Fruit fly (Drosophila melanogaster): ENCODE results near the gene CG43390.

CG43390 gene

DNA sequence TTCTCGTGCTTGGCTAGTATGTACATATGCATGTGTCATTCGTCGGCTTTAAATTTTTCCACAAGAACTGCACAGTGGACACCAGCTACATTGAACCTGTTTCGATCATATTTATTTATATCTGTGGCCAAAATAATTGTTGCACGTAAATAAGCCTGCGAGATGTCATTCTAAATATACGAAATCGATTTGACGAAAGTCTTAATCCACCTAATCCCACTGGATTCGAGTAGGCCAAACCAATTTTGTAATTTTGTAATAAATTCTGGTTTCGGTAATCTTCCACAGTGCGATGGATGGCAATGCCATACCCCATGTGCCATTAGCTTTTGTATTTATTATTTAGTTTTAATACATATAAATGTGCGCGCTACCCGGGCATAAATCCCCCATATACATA lies 36.8 kb downstream of the CG43390 start:
- TF ChIP-seq CrebA (GFP tag; optimal IDR thresholded peaks at IDR 0.05; ENCODE audit: borderline replicate concordance): no peak
- no peak for TF ChIP-seq rgr (GFP tag; optimal IDR thresholded peaks at IDR 0.05)
- no peak for TF ChIP-seq sv (GFP tag; optimal IDR thresholded peaks at IDR 0.05)
- TF ChIP-seq br (GFP tag; optimal IDR thresholded peaks at IDR 0.05): no peak
- TF ChIP-seq Dif (GFP tag; optimal IDR thresholded peaks at IDR 0.05; ENCODE audit: partially characterized antibody): no peak
- TF ChIP-seq Dfd (GFP tag; optimal IDR thresholded peaks at IDR 0.05): no peak
- TF ChIP-seq Hnf4 (GFP tag; optimal IDR thresholded peaks at IDR 0.05): no peak
- TF ChIP-seq HLH106 (tag; optimal IDR thresholded peaks at IDR 0.05): no peak
- TF ChIP-seq sage (GFP tag; optimal IDR thresholded peaks at IDR 0.05): no peak

DNA sequence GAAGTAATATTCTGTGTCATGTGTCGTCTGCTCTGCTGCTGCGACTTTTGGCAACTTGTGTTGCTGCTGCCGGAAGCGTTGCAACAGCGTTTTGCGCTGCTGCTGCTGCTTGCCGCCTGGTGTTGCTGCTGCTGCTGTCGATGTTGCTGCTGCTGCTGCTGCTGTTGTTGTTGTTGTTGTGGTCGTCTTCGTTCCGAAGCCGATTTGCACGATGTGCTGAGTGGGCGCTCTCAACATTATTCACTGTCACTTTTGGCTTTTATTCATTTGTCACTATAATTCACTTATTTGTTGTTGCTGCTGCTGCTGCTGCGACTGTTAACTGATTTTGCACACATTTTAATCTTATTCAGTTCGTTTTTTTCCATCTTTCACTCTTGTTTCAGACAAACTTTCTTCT lies 37.3 kb downstream of the CG43390 start:
- TF ChIP-seq woc (GFP tag; optimal IDR thresholded peaks at IDR 0.05) (no peak), Dfd (GFP tag; optimal IDR thresholded peaks at IDR 0.05) (peak; percentile 94), Jra (GFP tag; optimal IDR thresholded peaks at IDR 0.05) (no peak), lola (GFP tag; optimal IDR thresholded peaks at IDR 0.05) (no peak)

DNA sequence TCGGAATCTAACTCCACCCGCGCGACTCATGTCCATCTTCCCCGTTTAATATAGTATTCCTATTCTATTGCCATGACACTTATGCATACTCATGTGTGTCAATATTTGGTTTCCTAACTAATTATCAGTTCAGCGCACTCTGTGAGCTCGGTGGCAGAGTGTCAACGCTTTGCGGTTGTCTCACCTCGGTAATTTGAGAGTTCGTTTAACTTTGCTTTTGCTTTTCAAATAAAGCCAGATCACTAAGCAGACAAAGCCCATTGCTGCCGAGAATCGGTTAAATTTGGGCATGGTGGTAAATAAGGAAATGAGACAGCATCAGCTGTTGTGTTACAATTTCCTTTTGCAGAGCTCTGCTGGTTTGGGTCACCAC lies 39.4 kb downstream of the CG43390 start:
- TF ChIP-seq Dif (GFP tag; optimal IDR thresholded peaks at IDR 0.05; ENCODE audit: partially characterized antibody) (no peak), sv (GFP tag; optimal IDR thresholded peaks at IDR 0.05) (no peak), Vsx2 (GFP tag; optimal IDR thresholded peaks at IDR 0.05; ENCODE audit: partially characterized antibody) (no peak), dsf (GFP tag; optimal IDR thresholded peaks at IDR 0.05; ENCODE audit: borderline replicate concordance) (no peak), GATAd (GFP tag; optimal IDR thresholded peaks at IDR 0.05) (no peak), lola (GFP tag; optimal IDR thresholded peaks at IDR 0.05) (no peak), CrebA (GFP tag; optimal IDR thresholded peaks at IDR 0.05; ENCODE audit: borderline replicate concordance) (no peak), Hr78 (GFP tag; optimal IDR thresholded peaks at IDR 0.05) (no peak), Sp1 (GFP tag; optimal IDR thresholded peaks at IDR 0.05) (no peak), N (GFP tag; optimal IDR thresholded peaks at IDR 0.05) (no peak), CG32264 (GFP tag; optimal IDR thresholded peaks at IDR 0.05) (no peak)

DNA sequence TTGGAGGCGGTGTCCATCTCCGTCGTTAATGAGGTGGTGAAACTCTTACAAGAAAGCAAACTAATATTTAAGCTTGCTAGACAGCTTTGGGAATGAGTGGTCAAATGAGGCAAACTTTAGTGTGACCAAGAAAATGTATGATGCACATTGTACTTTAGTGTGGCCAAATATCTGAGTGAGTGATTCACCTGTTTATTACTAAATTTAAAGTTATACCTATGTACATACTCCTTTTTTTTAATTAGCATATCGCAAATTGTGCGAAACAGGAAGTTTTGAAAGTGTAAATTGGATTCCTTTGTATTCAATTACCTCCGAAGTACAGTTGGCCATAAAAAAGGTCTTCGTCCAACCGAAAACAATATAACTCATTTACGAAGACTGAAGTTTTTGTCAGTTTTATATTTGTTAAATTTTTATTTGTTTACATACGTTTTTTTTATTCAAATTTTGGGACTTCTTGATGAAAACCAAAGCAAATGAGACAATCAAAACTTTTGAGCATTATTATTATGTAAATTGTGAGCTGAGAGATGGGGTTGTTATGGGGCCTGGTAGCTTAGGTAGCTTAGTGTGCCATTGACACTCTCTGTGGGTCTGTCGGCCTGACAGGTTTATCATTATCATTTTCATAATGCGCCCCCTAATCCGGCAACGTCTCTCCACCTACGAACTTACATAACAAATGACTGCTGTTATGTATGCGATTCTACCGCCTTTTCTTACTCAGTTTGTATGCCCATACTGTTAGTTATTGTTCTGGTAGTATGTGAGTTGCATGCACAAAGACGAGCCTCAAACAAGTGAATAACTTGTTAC lies 40.0 kb downstream of the CG43390 start:
- no peak for TF ChIP-seq brk (GFP tag; optimal IDR thresholded peaks at IDR 0.05)
- TF ChIP-seq HLH106 (tag; optimal IDR thresholded peaks at IDR 0.05): no peak
- TF ChIP-seq br (GFP tag; optimal IDR thresholded peaks at IDR 0.05): no peak
- TF ChIP-seq Dfd (GFP tag; optimal IDR thresholded peaks at IDR 0.05): no peak
- TF ChIP-seq Abd-B (GFP tag; optimal IDR thresholded peaks at IDR 0.05): no peak
- TF ChIP-seq psq (GFP tag; optimal IDR thresholded peaks at IDR 0.05): no peak
- no peak for TF ChIP-seq Rel (GFP tag; optimal IDR thresholded peaks at IDR 0.05)
- TF ChIP-seq Rel (tag; optimal IDR thresholded peaks at IDR 0.05): no peak
- TF ChIP-seq tai (GFP tag; optimal IDR thresholded peaks at IDR 0.05): no peak
- no peak for TF ChIP-seq Mio (GFP tag; optimal IDR thresholded peaks at IDR 0.05)
- no peak for TF ChIP-seq sv (GFP tag; optimal IDR thresholded peaks at IDR 0.05)
- TF ChIP-seq h (GFP tag; optimal IDR thresholded peaks at IDR 0.05): no peak
- no peak for TF ChIP-seq GATAd (GFP tag; optimal IDR thresholded peaks at IDR 0.05)
- no peak for TF ChIP-seq Vsx2 (GFP tag; optimal IDR thresholded peaks at IDR 0.05; ENCODE audit: partially characterized antibody)
- TF ChIP-seq N (GFP tag; optimal IDR thresholded peaks at IDR 0.05): no peak
- no peak for TF ChIP-seq Hr78 (GFP tag; optimal IDR thresholded peaks at IDR 0.05)

DNA sequence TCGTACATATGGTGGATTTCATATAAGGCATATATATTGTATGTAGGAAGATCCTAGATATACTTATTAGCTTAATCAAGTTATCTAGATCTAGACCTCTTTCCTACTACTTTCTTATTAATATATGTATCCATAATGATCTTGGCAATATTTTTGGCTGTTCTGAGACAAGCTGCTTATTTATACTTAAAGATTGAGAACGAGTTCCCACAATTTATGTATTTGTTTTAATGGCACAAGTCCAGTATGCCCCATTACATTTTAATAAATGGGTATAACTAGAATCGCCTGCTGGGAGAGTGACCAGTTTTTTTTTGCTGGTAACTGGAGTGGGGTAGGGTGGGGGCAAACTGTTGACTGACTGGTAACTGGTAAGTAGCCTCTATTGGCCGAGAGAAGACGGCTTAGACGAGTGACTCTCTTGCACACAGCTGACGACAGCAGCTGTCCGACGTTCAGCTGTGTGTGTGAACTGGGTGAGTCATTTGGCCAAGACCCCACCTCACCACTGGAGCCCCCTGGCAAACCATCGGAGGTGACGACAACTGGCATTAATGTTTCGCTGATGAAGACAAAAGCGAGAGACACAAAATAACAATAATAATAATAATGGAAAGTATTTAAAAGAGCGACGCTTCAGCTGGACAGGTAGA lies 42.9 kb downstream of the CG43390 start:
- no peak for TF ChIP-seq Dif (GFP tag; optimal IDR thresholded peaks at IDR 0.05; ENCODE audit: partially characterized antibody)
- TF ChIP-seq Jra (GFP tag; optimal IDR thresholded peaks at IDR 0.05): peak; percentile 4

DNA sequence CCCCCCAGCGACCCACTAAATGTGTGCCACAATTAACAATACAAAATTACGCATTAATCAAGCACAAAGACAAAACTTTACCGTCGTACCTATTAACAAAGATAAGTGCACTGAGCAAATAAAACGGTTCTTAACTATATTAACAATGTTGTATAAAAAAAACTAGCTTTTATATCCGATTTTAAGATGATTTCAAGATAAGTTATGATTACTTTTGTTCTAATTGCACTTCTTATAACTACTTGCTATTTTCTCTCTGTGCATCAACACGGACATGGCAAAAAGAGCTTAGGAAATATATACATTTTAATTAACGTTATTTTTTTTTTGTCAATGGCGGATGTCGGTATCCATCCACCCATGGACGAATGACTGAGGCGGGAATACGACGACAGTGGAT lies 43.6 kb downstream of the CG43390 start:
- TF ChIP-seq foxo (GFP tag; optimal IDR thresholded peaks at IDR 0.05) (peak in 1 of 2 experiments; percentile 21), Abd-B (GFP tag; optimal IDR thresholded peaks at IDR 0.05) (no peak), Hnf4 (GFP tag; optimal IDR thresholded peaks at IDR 0.05) (no peak), Rel (GFP tag; optimal IDR thresholded peaks at IDR 0.05) (no peak), Rel (tag; optimal IDR thresholded peaks at IDR 0.05) (no peak), Dif (GFP tag; optimal IDR thresholded peaks at IDR 0.05; ENCODE audit: partially characterized antibody) (no peak), HLH106 (tag; optimal IDR thresholded peaks at IDR 0.05) (peak; percentile 19), dsf (GFP tag; optimal IDR thresholded peaks at IDR 0.05; ENCODE audit: borderline replicate concordance) (no peak), dmrt93B (GFP tag; optimal IDR thresholded peaks at IDR 0.05) (no peak), fru (GFP tag; optimal IDR thresholded peaks at IDR 0.05) (no peak), h (GFP tag; optimal IDR thresholded peaks at IDR 0.05) (peak; percentile 36)
